Fruit fly (Drosophila melanogaster) whole organism, embryonic: ENCODE results near the gene CG13623.

Experiments used
- Abd-B ChIP-seq: fragments of 200-800 bp; sonication (Bioruptor generic); optimal IDR thresholded peaks from 2 replicates; lab custom pipeline; 2018; ENCODE audit warnings: missing biosample characterization, mild to moderate bottlenecking, missing genetic modification characterization, moderate library complexity
- CG10209 ChIP-seq: fragments of 200-800 bp; sonication (Bioruptor generic); optimal IDR thresholded peaks from 3 replicates; lab custom pipeline; 2017; ENCODE audit warnings: missing biosample characterization, mild to moderate bottlenecking, missing genetic modification characterization, missing genetic modification reagents
- CG11723 ChIP-seq: fragments of 200-800 bp; sonication (Bioruptor generic); optimal IDR thresholded peaks from 2 replicates; lab custom pipeline; 2017; ENCODE audit warnings: missing biosample characterization, mild to moderate bottlenecking, missing genetic modification characterization
- CG12071 ChIP-seq: fragments of 200-800 bp; sonication (Bioruptor generic); optimal IDR thresholded peaks from 3 replicates; lab custom pipeline; 2018; ENCODE audit warnings: missing biosample characterization, mild to moderate bottlenecking, missing genetic modification characterization
- CG12769 ChIP-seq: fragments of 200-800 bp; sonication (Bioruptor generic); optimal IDR thresholded peaks from 2 replicates; lab custom pipeline; 2019; ENCODE audit warnings: missing biosample characterization, mild to moderate bottlenecking, missing genetic modification characterization, moderate library complexity
- CG15269 ChIP-seq: fragments of 200-800 bp; sonication (Bioruptor generic); optimal IDR thresholded peaks from 2 replicates; lab custom pipeline; 2018; ENCODE audit warnings: missing biosample characterization, mild to moderate bottlenecking, missing genetic modification characterization, moderate library complexity
- CG17612 ChIP-seq: fragments of 200-800 bp; sonication (Bioruptor generic); IDR thresholded peaks from 2 replicates; pipeline ENCODE4 v1.3.6; 2022; ENCODE audit warnings: missing biosample characterization, missing genetic modification characterization
- CG18476 ChIP-seq: fragments of 200-800 bp; sonication (Bioruptor generic); optimal IDR thresholded peaks from 2 replicates; lab custom pipeline; 2016; ENCODE audit warnings: missing biosample characterization, mild to moderate bottlenecking, missing genetic modification characterization
- CG2116 ChIP-seq: fragments of 200-800 bp; sonication (Bioruptor generic); optimal IDR thresholded peaks from 3 replicates; lab custom pipeline; 2018; ENCODE audit warnings: missing biosample characterization, mild to moderate bottlenecking, missing genetic modification characterization
- CG2202 ChIP-seq: fragments of 200-800 bp; sonication (Bioruptor generic); optimal IDR thresholded peaks from 2 replicates; lab custom pipeline; 2018; ENCODE audit warnings: missing biosample characterization, mild to moderate bottlenecking, missing genetic modification characterization
- CG30431 ChIP-seq: fragments of 200-800 bp; sonication (Bioruptor generic); optimal IDR thresholded peaks from 2 replicates; lab custom pipeline; 2017; ENCODE audit warnings: missing biosample characterization, missing genetic modification characterization
- CG32767 ChIP-seq: fragments of 200-800 bp; sonication (Bioruptor generic); IDR thresholded peaks from 2 replicates; pipeline ENCODE4 v1.3.6; 2022; ENCODE audit warnings: missing biosample characterization, missing genetic modification characterization
- CG33557 ChIP-seq: fragments of 200-800 bp; sonication (Bioruptor generic); optimal IDR thresholded peaks from 2 replicates; lab custom pipeline; 2019; ENCODE audit warnings: missing biosample characterization, mild to moderate bottlenecking, missing genetic modification characterization, moderate library complexity
- CG4282 ChIP-seq: fragments of 200-800 bp; sonication (Bioruptor generic); optimal IDR thresholded peaks from 2 replicates; lab custom pipeline; 2016; ENCODE audit warnings: missing biosample characterization, missing genetic modification characterization
- CG5180 ChIP-seq: fragments of 200-800 bp; sonication (Bioruptor generic); optimal IDR thresholded peaks from 3 replicates; lab custom pipeline; 2017; ENCODE audit warnings: missing biosample characterization, missing genetic modification characterization, mild to moderate bottlenecking, moderate library complexity, missing genetic modification reagents
- CG6175 ChIP-seq: fragments of 200-800 bp; sonication (Bioruptor generic); IDR thresholded peaks from 3 replicates; pipeline ENCODE4 v1.3.6; 2022; ENCODE audit warnings: missing biosample characterization, missing genetic modification characterization
- CG9817 ChIP-seq: fragments of 200-800 bp; sonication (Bioruptor generic); optimal IDR thresholded peaks from 2 replicates; lab custom pipeline; 2018; ENCODE audit warnings: missing biosample characterization, mild to moderate bottlenecking, missing genetic modification characterization, moderate library complexity
- Camta ChIP-seq: fragments of 200-800 bp; sonication (Bioruptor generic); optimal IDR thresholded peaks from 2 replicates; lab custom pipeline; 2016; ENCODE audit warnings: missing biosample characterization, missing genetic modification characterization
- D19A ChIP-seq: fragments of 200-800 bp; optimal IDR thresholded peaks from 3 replicates; lab custom pipeline; 2019; ENCODE audit warnings: missing biosample characterization, mild to moderate bottlenecking, missing genetic modification characterization, moderate library complexity
- Dip2 ChIP-seq: fragments of 200-800 bp; sonication (Bioruptor generic); IDR thresholded peaks from 2 replicates; pipeline ENCODE4 v1.3.6; 2022; ENCODE audit warnings: missing biosample characterization, missing genetic modification characterization
- Dp ChIP-seq: fragments of 200-800 bp; sonication (Bioruptor generic); optimal IDR thresholded peaks from 2 replicates; lab custom pipeline; 2018; ENCODE audit warnings: missing biosample characterization, mild to moderate bottlenecking, missing genetic modification characterization, moderate library complexity
- Hand ChIP-seq: fragments of 200-800 bp; sonication (Bioruptor generic); optimal IDR thresholded peaks from 2 replicates; lab custom pipeline; 2017; ENCODE audit warnings: mild to moderate bottlenecking, missing biosample characterization, missing genetic modification reagents, missing genetic modification characterization
- Hmx ChIP-seq: fragments of 200-800 bp; sonication (Bioruptor generic); optimal IDR thresholded peaks from 2 replicates; lab custom pipeline; 2016; ENCODE audit warnings: missing biosample characterization, missing genetic modification characterization
- Hr51 ChIP-seq, 2 experiments: fragments of 200-800 bp; sonication (Bioruptor generic); optimal IDR thresholded peaks; 2 replicates in 1 of 2; 3 replicates in 1 of 2; lab custom pipeline; 2016 to 2018; ENCODE audit warnings: missing biosample characterization in 2 of 2, missing genetic modification characterization in 2 of 2, mild to moderate bottlenecking in 1 of 2, moderate library complexity in 1 of 2
- MTF-1 ChIP-seq: fragments of 200-800 bp; sonication (Bioruptor generic); optimal IDR thresholded peaks from 2 replicates; lab custom pipeline; 2018; ENCODE audit warnings: missing biosample characterization, mild to moderate bottlenecking, missing genetic modification characterization, borderline replicate concordance
- Max ChIP-seq: fragments of 200-800 bp; sonication (Bioruptor generic); optimal IDR thresholded peaks from 2 replicates; lab custom pipeline; 2016; ENCODE audit warnings: missing biosample characterization, mild to moderate bottlenecking, missing genetic modification characterization
- Mes4 ChIP-seq: fragments of 200-800 bp; sonication (Bioruptor generic); optimal IDR thresholded peaks from 2 replicates; lab custom pipeline; 2016; ENCODE audit warnings: missing biosample characterization, missing genetic modification characterization
- NC2α ChIP-seq: fragments of 200-800 bp; sonication (Bioruptor generic); optimal IDR thresholded peaks from 2 replicates; lab custom pipeline; 2016; ENCODE audit warnings: missing biosample characterization, missing genetic modification characterization
- Ptx1 ChIP-seq: fragments of 200-800 bp; sonication (Bioruptor generic); IDR thresholded peaks from 2 replicates; pipeline ENCODE4 v1.3.6; 2022; ENCODE audit warnings: missing biosample characterization, missing genetic modification characterization
- ac ChIP-seq: fragments of 200-800 bp; sonication (Bioruptor generic); optimal IDR thresholded peaks from 3 replicates; lab custom pipeline; 2017; ENCODE audit warnings: missing biosample characterization, mild to moderate bottlenecking, missing genetic modification characterization
- ase ChIP-seq: fragments of 200-800 bp; sonication (Bioruptor generic); IDR thresholded peaks from 3 replicates; pipeline ENCODE4 v1.3.6; 2022; ENCODE audit warnings: missing biosample characterization, missing genetic modification characterization
- btn ChIP-seq: fragments of 200-800 bp; sonication (Bioruptor generic); optimal IDR thresholded peaks from 2 replicates; lab custom pipeline; 2016; ENCODE audit warnings: missing biosample characterization, missing genetic modification characterization
- cato ChIP-seq: fragments of 200-800 bp; sonication (Bioruptor generic); optimal IDR thresholded peaks from 2 replicates; lab custom pipeline; 2016; ENCODE audit warnings: missing biosample characterization, missing genetic modification characterization, borderline replicate concordance
- caup ChIP-seq: fragments of 200-800 bp; sonication (Bioruptor generic); optimal IDR thresholded peaks from 3 replicates; lab custom pipeline; 2017; ENCODE audit warnings: missing biosample characterization, mild to moderate bottlenecking, missing genetic modification characterization, moderate library complexity; ENCODE audit not compliant: severe bottlenecking
- cg ChIP-seq: fragments of 200-800 bp; sonication (Bioruptor generic); optimal IDR thresholded peaks from 3 replicates; lab custom pipeline; 2019; ENCODE audit warnings: missing biosample characterization, mild to moderate bottlenecking, missing genetic modification characterization, moderate library complexity
- da ChIP-seq: fragments of 200-800 bp; sonication (Bioruptor generic); optimal IDR thresholded peaks from 2 replicates; lab custom pipeline; 2016; ENCODE audit warnings: missing biosample characterization, missing genetic modification characterization
- eve ChIP-seq, 2 experiments: fragments of >200 bp; optimal IDR thresholded peaks; 2 replicates each; lab custom pipeline; 2017; ENCODE audit warnings: missing biosample characterization in 2 of 2, missing genetic modification characterization in 2 of 2
- gsb ChIP-seq: fragments of 200-800 bp; sonication (Bioruptor generic); IDR thresholded peaks from 2 replicates; pipeline ENCODE4 v1.3.6; 2022; ENCODE audit warnings: missing biosample characterization, missing genetic modification characterization
- gsb-n ChIP-seq: fragments of 200-800 bp; sonication (Bioruptor generic); optimal IDR thresholded peaks from 3 replicates; lab custom pipeline; 2018; ENCODE audit warnings: missing biosample characterization, mild to moderate bottlenecking, missing genetic modification characterization
- hth ChIP-seq: fragments of >200 bp; optimal IDR thresholded peaks from 2 replicates; lab custom pipeline; 2017; ENCODE audit warnings: inconsistent platforms
- jumu ChIP-seq: fragments of 200-800 bp; sonication (Bioruptor generic); optimal IDR thresholded peaks from 3 replicates; lab custom pipeline; 2016; ENCODE audit warnings: missing biosample characterization, missing genetic modification characterization
- kah ChIP-seq: fragments of 200-800 bp; sonication (Bioruptor generic); optimal IDR thresholded peaks from 2 replicates; lab custom pipeline; 2018; ENCODE audit warnings: missing biosample characterization, mild to moderate bottlenecking, missing genetic modification characterization
- luna ChIP-seq: fragments of 200-800 bp; sonication (Bioruptor generic); optimal IDR thresholded peaks from 2 replicates; lab custom pipeline; 2016; ENCODE audit warnings: missing biosample characterization, missing genetic modification characterization
- nmo ChIP-seq: fragments of 200-800 bp; sonication (Bioruptor generic); optimal IDR thresholded peaks from 2 replicates; lab custom pipeline; 2018; ENCODE audit warnings: missing biosample characterization, mild to moderate bottlenecking, missing genetic modification characterization, moderate library complexity
- p53 ChIP-seq: fragments of 200-800 bp; sonication (Bioruptor generic); optimal IDR thresholded peaks from 2 replicates; lab custom pipeline; 2016; ENCODE audit warnings: missing biosample characterization, missing genetic modification characterization
- ro ChIP-seq: fragments of 200-800 bp; sonication (Bioruptor generic); IDR thresholded peaks from 2 replicates; pipeline ENCODE4 v1.3.6; 2022; ENCODE audit warnings: missing biosample characterization, missing genetic modification characterization
- sqz ChIP-seq: fragments of 200-800 bp; sonication (Bioruptor generic); optimal IDR thresholded peaks from 3 replicates; lab custom pipeline; 2018; ENCODE audit warnings: missing biosample characterization, mild to moderate bottlenecking, missing genetic modification characterization
- tll ChIP-seq, 2 experiments: fragments of 200-800 bp in 1 of 2; fragments of >200 bp in 1 of 2; sonication (Bioruptor generic) in 1 of 2; optimal IDR thresholded peaks; 2 replicates each; lab custom pipeline; 2017 to 2019; ENCODE audit warnings: missing biosample characterization in 2 of 2, missing genetic modification characterization in 2 of 2, mild to moderate bottlenecking in 1 of 2, moderate library complexity in 1 of 2
- ttk ChIP-seq: fragments of 200-800 bp; sonication (Bioruptor generic); IDR thresholded peaks from 2 replicates; pipeline ENCODE4 v2.1.2; 2022; ENCODE audit warnings: missing biosample characterization, missing genetic modification characterization
- vnd ChIP-seq: fragments of 200-800 bp; sonication (Bioruptor generic); IDR thresholded peaks from 3 replicates; pipeline ENCODE4 v1.3.6; 2022; ENCODE audit warnings: missing biosample characterization, missing genetic modification characterization; ENCODE audit not compliant: partially characterized antibody

The CG13623 gene

DNA sequence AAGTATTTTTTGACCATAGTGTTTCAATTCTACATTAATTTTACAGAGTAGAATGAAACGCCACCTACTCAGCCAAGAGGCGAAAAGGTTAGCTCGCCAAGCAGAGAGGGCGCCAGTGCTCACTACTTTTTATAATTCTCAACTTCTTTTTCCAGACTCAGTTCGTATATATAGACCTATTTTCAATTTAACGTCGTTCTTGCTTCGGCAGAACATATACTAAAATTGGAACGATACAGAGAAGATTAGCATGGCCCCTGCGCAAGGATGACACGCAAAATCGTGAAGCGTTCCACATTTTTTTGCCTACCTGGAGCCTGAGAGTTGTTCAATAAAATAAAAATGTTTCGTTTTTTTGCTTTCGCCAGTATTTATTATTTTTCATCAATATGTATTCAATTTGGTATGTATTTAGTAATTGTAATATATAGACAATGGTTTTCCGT is 26.7 kb upstream of the CG13623 start (continued):
- TF ChIP-seq CG12071 (GFP tag; lab: Kevin White, UChicago) = no peak
- TF ChIP-seq CG4282 (GFP tag; lab: Kevin White, UChicago) = peak; percentile 52
- TF ChIP-seq ro = no peak
- TF ChIP-seq Dip2 = peak; percentile 97
- no peak for TF ChIP-seq CG18476 (GFP tag; lab: Kevin White, UChicago)
- TF ChIP-seq hth (lab: Kevin White, UChicago) = no peak
- peak; percentile 18 for TF ChIP-seq Dp
- peak; percentile 38; the same call in 1 of the 2 replicates for TF ChIP-seq ttk (GFP tag; lab: Robert Waterston, UW)
- no peak for TF ChIP-seq Hmx (GFP tag; lab: Kevin White, UChicago)
- peak; percentile 28 for TF ChIP-seq p53
- TF ChIP-seq CG17612 (GFP tag; lab: Robert Waterston, UW) = peak; percentile 31; the same call in 1 of the 2 replicates
- peak; percentile 65 for TF ChIP-seq CG15269 (tag; lab: Kevin White, UChicago)
- no peak for TF ChIP-seq Abd-B (GFP tag; lab: Kevin White, UChicago)
- TF ChIP-seq cato (GFP tag; lab: Kevin White, UChicago) = no peak
- no peak for TF ChIP-seq sqz (GFP tag; lab: Kevin White, UChicago)
- TF ChIP-seq MTF-1 (GFP tag; lab: Kevin White, UChicago) = peak; percentile 50
- no peak for TF ChIP-seq cg (GFP tag; lab: Kevin White, UChicago)
- TF ChIP-seq gsb (GFP tag; lab: Robert Waterston, UW) = peak; percentile 43; the same call in 1 of the 2 replicates
- no peak for TF ChIP-seq kah
- no peak for TF ChIP-seq CG2202
- TF ChIP-seq CG2116 (GFP tag; lab: Kevin White, UChicago) = peak; percentile 8
- no peak for TF ChIP-seq Hand (GFP tag; lab: Kevin White, UChicago)
- TF ChIP-seq caup (GFP tag; lab: Kevin White, UChicago) = peak; percentile 59
- TF ChIP-seq CG30431 (GFP tag; lab: Kevin White, UChicago) = no peak
- TF ChIP-seq CG9817 (tag; lab: Kevin White, UChicago) = peak; percentile 44
- TF ChIP-seq btn (GFP tag; lab: Kevin White, UChicago) = peak; percentile 7
- TF ChIP-seq ase (GFP tag; lab: Robert Waterston, UW) = peak; percentile 57; the same call in 2 of the 3 replicates
- TF ChIP-seq D19A (tag; lab: Kevin White, UChicago) = peak; percentile 36
- peak; percentile 60 for TF ChIP-seq Mes4 (GFP tag; lab: Kevin White, UChicago)
- TF ChIP-seq CG10209 = peak; percentile 55
- peak; percentile 37 for TF ChIP-seq da (GFP tag; lab: Kevin White, UChicago)
- TF ChIP-seq nmo (GFP tag; lab: Kevin White, UChicago) = peak; percentile 62
- peak; percentile 43 for TF ChIP-seq CG33557 (GFP tag; lab: Kevin White, UChicago)
- peak; percentile 69 for TF ChIP-seq CG12769 (tag; lab: Kevin White, UChicago)
- TF ChIP-seq Hr51 (GFP tag; optimal IDR thresholded peaks at IDR 0.05; lab: Kevin White, UChicago) = peak; percentile 56 to 62
- TF ChIP-seq CG32767 = no peak
- TF ChIP-seq Max (GFP tag; lab: Kevin White, UChicago) = no peak
- no peak for TF ChIP-seq CG5180 (GFP tag; lab: Kevin White, UChicago)
- TF ChIP-seq ac (GFP tag; lab: Kevin White, UChicago) = no peak
- TF ChIP-seq vnd (GFP tag; lab: Robert Waterston, UW) = peak; percentile 64
- peak; percentile 74 for TF ChIP-seq Ptx1 (GFP tag; lab: Robert Waterston, UW)
- no peak for TF ChIP-seq jumu
- no peak; the same call in 2 of the 3 replicates for TF ChIP-seq CG6175 (GFP tag; lab: Robert Waterston, UW)
- peak; percentile 18 for TF ChIP-seq gsb-n (tag; lab: Kevin White, UChicago)
- TF ChIP-seq CG11723 (GFP tag; lab: Kevin White, UChicago) = no peak
- TF ChIP-seq luna (GFP tag; lab: Kevin White, UChicago) = peak; percentile 13
- TF ChIP-seq eve (GFP tag; optimal IDR thresholded peaks at IDR 0.05; lab: Kevin White, UChicago) = no peak
- TF ChIP-seq tll (GFP tag; optimal IDR thresholded peaks at IDR 0.05; lab: Kevin White, UChicago) = no peak
- peak; percentile 64 for TF ChIP-seq Camta
- TF ChIP-seq NC2α (GFP tag; lab: Kevin White, UChicago) = no peak
